Worm (Caenorhabditis elegans) whole organism, L4/young adult: Measurements from ENCODE around the gene Y57G11C.1144.

Experiments
- dao-5 ChIP-seq: sonication (generic microtip); optimal IDR thresholded peaks from 2 replicates; lab custom pipeline; 2016; ENCODE audit warnings: missing genotype, missing genetic modification characterization, moderate library complexity, missing compliant biosample characterization
- him-1 ChIP-seq: sonication (generic microtip); optimal IDR thresholded peaks from 2 replicates; lab custom pipeline; 2016; ENCODE audit warnings: missing genotype, missing genetic modification reagents, missing genetic modification characterization, missing compliant biosample characterization

ce11 chrIV:14953802-14954201 lies 16.7 kb downstream of the Y57G11C.1144 start:
- no peak for TF ChIP-seq him-1 (tag; lab: Kevin White, UChicago)
- no peak for TF ChIP-seq dao-5 (tag; lab: Kevin White, UChicago)
